Worm (Caenorhabditis elegans) whole organism, L4 larva: ENCODE data around the gene Y54G11A.19.

ENCODE experiments used
- ama-1 ChIP-seq: fragments of 150-350 bp; optimal IDR thresholded peaks from 2 replicates; lab custom pipeline; 2014; ENCODE audit warnings: inconsistent platforms, mixed read lengths
- ces-1 ChIP-seq: fragments of 150-350 bp; sonication (generic microtip); optimal IDR thresholded peaks from 4 replicates; lab custom pipeline; 2014; ENCODE audit warnings: missing biosample characterization, missing genetic modification reagents, missing genetic modification characterization
- daf-19 ChIP-seq: fragments of 200-800 bp; sonication (Bioruptor generic); conservative IDR thresholded peaks from 2 replicates; pipeline ENCODE4 v1.3.6; 2022; ENCODE audit warnings: missing genetic modification characterization, missing compliant biosample characterization
- fos-1 ChIP-seq: fragments of 150-350 bp; optimal IDR thresholded peaks from 2 replicates; lab custom pipeline; 2014; ENCODE audit warnings: missing biosample characterization, missing genetic modification characterization
- lim-7 ChIP-seq: fragments of 200-800 bp; sonication (Bioruptor generic); IDR thresholded peaks from 2 replicates; pipeline ENCODE4 v1.3.6; 2022; ENCODE audit warnings: missing genetic modification characterization, missing compliant biosample characterization
- lir-3 ChIP-seq: sonication (generic microtip); optimal IDR thresholded peaks from 2 replicates; lab custom pipeline; 2016; ENCODE audit warnings: mild to moderate bottlenecking, missing genetic modification characterization, missing compliant biosample characterization
- lsy-2 ChIP-seq, 2 experiments: fragments of 150-350 bp in 1 of 2; sonication (generic microtip) in 1 of 2; optimal IDR thresholded peaks; 2 replicates each; lab custom pipeline; 2014 to 2017; ENCODE audit warnings: missing biosample characterization in 2 of 2, missing genetic modification characterization in 2 of 2
- nhr-77 ChIP-seq: fragments of 150-350 bp; optimal IDR thresholded peaks from 2 replicates; lab custom pipeline; 2014; ENCODE audit warnings: missing biosample characterization, missing genetic modification characterization
- rbr-2 ChIP-seq: sonication (generic microtip); optimal IDR thresholded peaks from 2 replicates; lab custom pipeline; 2016; ENCODE audit warnings: missing genotype, missing genetic modification characterization, missing compliant biosample characterization

DNA sequence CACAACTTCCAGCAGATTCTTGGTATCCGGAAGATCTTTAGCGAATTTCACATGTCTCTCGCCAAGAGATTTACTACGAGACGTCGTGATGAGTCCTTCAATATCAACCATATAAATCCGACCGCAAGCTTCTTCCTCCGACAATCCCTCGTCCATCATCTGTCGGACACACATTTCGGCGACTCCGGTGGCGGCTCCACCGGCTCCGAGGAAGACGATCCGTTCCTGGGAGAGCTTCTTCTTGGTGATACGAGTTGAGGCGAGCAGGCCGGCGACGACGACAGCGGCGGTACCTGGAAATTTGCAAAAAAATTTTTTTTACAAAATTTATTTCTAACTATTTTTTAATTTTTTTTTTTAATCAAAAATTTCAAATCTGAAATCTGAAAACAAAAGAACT lies 26.6 kb downstream of the Y54G11A.19 start:
- TF ChIP-seq ama-1 (lab: Kevin White, UChicago) (no peak), fos-1 (tag; lab: Kevin White, UChicago) (no peak), rbr-2 (tag; lab: Kevin White, UChicago) (no peak), ces-1 (no peak), nhr-77 (tag; lab: Kevin White, UChicago) (no peak), lim-7 (no peak), lir-3 (tag; lab: Kevin White, UChicago) (no peak), lsy-2 (tag; optimal IDR thresholded peaks at IDR 0.05; lab: Kevin White, UChicago) (no peak), daf-19 (GFP tag; lab: Robert Waterston, UW) (no peak)
